Worm (Caenorhabditis elegans) whole organism, L1 larva: ENCODE data around the gene tpi-1.

ENCODE experiments used
- alr-1 ChIP-seq: fragments of 200-800 bp; sonication (Bioruptor generic); optimal IDR thresholded peaks from 2 replicates; lab custom pipeline; 2018; ENCODE audit warnings: borderline replicate concordance, mild to moderate bottlenecking, missing genetic modification characterization, missing compliant biosample characterization
- ceh-8 ChIP-seq: fragments of 200-800 bp; sonication (Bioruptor generic); optimal IDR thresholded peaks from 2 replicates; lab custom pipeline; 2018; ENCODE audit warnings: mild to moderate bottlenecking, missing genetic modification characterization, moderate library complexity, missing compliant biosample characterization
- unc-62 ChIP-seq: fragments of 150-350 bp; optimal IDR thresholded peaks from 2 replicates; lab custom pipeline; 2014; ENCODE audit warnings: missing biosample characterization, missing genetic modification reagents, missing genetic modification characterization

ce11 chrII:12067451-12068076 is 28.6 kb upstream of the tpi-1 start, which contains the start of gene Y17G7B.22:
- no peak for TF ChIP-seq ceh-8 (GFP tag; lab: Kevin White, UChicago)
- no peak for TF ChIP-seq unc-62
- no peak for TF ChIP-seq alr-1 (tag; lab: Kevin White, UChicago)
